Worm (Caenorhabditis elegans): Measurements from ENCODE around the gene C50F4.1.

C50F4.1 gene

ce11 chrV:9503152-9503817 lies 23.3 kb upstream of the C50F4.1 start (continued):
- no peak for TF ChIP-seq skn-1 (tag; optimal IDR thresholded peaks at IDR 0.05)
- TF ChIP-seq fos-1 (tag; optimal IDR thresholded peaks at IDR 0.05), result no peak
- peak; percentile 33 for TF ChIP-seq elt-1 (tag; optimal IDR thresholded peaks at IDR 0.05)
- TF ChIP-seq elt-2 (tag; optimal IDR thresholded peaks at IDR 0.05), result peak; percentile 52
- TF ChIP-seq hmg-11 (tag; optimal IDR thresholded peaks at IDR 0.05), result peak; percentile 90
- TF ChIP-seq elt-3 (tag; optimal IDR thresholded peaks at IDR 0.05), result no peak
- TF ChIP-seq fkh-10 (GFP tag; optimal IDR thresholded peaks at IDR 0.05), result no peak
- no peak for TF ChIP-seq sea-2 (GFP tag; optimal IDR thresholded peaks at IDR 0.05)
- no peak for TF ChIP-seq fkh-2 (tag; optimal IDR thresholded peaks at IDR 0.05)
- peak; percentile 38 for TF ChIP-seq lin-15B (tag; optimal IDR thresholded peaks at IDR 0.05)
- peak; percentile 42 for TF ChIP-seq lsy-12 (tag; optimal IDR thresholded peaks at IDR 0.05)
- TF ChIP-seq eor-1 (tag; optimal IDR thresholded peaks at IDR 0.05), result no peak
- no peak for TF ChIP-seq ceh-28 (tag; optimal IDR thresholded peaks at IDR 0.05)
- TF ChIP-seq daf-12 (tag; optimal IDR thresholded peaks at IDR 0.05), result no peak
- peak; percentile 48 for TF ChIP-seq tbx-2 (tag; optimal IDR thresholded peaks at IDR 0.05)

- TF ChIP-seq nhr-25 (tag; optimal IDR thresholded peaks at IDR 0.05) (peak; percentile 49), ceh-82 (tag; optimal IDR thresholded peaks at IDR 0.05) (no peak), elt-2 (tag; optimal IDR thresholded peaks at IDR 0.05) (no peak), nhr-67 (tag; optimal IDR thresholded peaks at IDR 0.05) (no peak), ceh-16 (tag; optimal IDR thresholded peaks at IDR 0.05) (no peak), nhr-237 (tag; optimal IDR thresholded peaks at IDR 0.05) (no peak), nhr-43 (tag; optimal IDR thresholded peaks at IDR 0.05; ENCODE audit: poor library complexity, severe bottlenecking) (no peak), lin-15B (tag; optimal IDR thresholded peaks at IDR 0.05) (no peak), egl-5 (tag; optimal IDR thresholded peaks at IDR 0.05) (no peak), fos-1 (tag; optimal IDR thresholded peaks at IDR 0.05) (no peak), ceh-28 (tag; optimal IDR thresholded peaks at IDR 0.05) (no peak), nhr-12 (tag; optimal IDR thresholded peaks at IDR 0.05) (no peak), nhr-23 (tag; optimal IDR thresholded peaks at IDR 0.05) (peak; percentile 41)
Observed at ce11 chrV:9504474-9504960, 22.1 kb upstream of the C50F4.1 start, which contains the start of gene haao-1. Gene haao-1 (plus strand): TSS chrV:9504910.

- peak; percentile 82 for TF ChIP-seq elt-2 (tag; optimal IDR thresholded peaks at IDR 0.05)
- TF ChIP-seq egl-5 (tag; optimal IDR thresholded peaks at IDR 0.05), result no peak
- TF ChIP-seq pqm-1 (tag; optimal IDR thresholded peaks at IDR 0.05), result peak; percentile 80
Observed at ce11 chrV:9506931-9507330, 19.7 kb upstream of the C50F4.1 start.

- TF ChIP-seq ceh-28 (tag; optimal IDR thresholded peaks at IDR 0.05) (no peak), tbx-2 (tag; optimal IDR thresholded peaks at IDR 0.05) (no peak), mml-1 (tag; optimal IDR thresholded peaks at IDR 0.05) (no peak), nhr-76 (tag; optimal IDR thresholded peaks at IDR 0.05) (no peak), unc-62 (GFP tag; optimal IDR thresholded peaks at IDR 0.05) (no peak), nhr-25 (tag; optimal IDR thresholded peaks at IDR 0.05) (no peak), ceh-9 (tag; optimal IDR thresholded peaks at IDR 0.05) (no peak), elt-2 (tag; optimal IDR thresholded peaks at IDR 0.05) (peak; percentile 67), pha-4 (tag; optimal IDR thresholded peaks at IDR 0.05) (peak; percentile 1), nhr-43 (tag; optimal IDR thresholded peaks at IDR 0.05; ENCODE audit: poor library complexity, severe bottlenecking) (no peak), lin-15B (tag; optimal IDR thresholded peaks at IDR 0.05) (no peak), ceh-16 (tag; optimal IDR thresholded peaks at IDR 0.05) (no peak), hmg-11 (tag; optimal IDR thresholded peaks at IDR 0.05) (no peak), lsy-12 (tag; optimal IDR thresholded peaks at IDR 0.05) (no peak), aly-2 (tag; optimal IDR thresholded peaks at IDR 0.05) (no peak), nfya-1 (tag; optimal IDR thresholded peaks at IDR 0.05; ENCODE audit: insufficient read depth) (no peak)
Observed at ce11 chrV:9507742-9508141, 18.9 kb upstream of the C50F4.1 start, which contains the start of gene acs-14. Gene acs-14 (plus strand): TSS chrV:9508132.

- TF ChIP-seq nhr-12 (tag; optimal IDR thresholded peaks at IDR 0.05) (no peak), ZK546.5 (tag; optimal IDR thresholded peaks at IDR 0.05) (no peak), jun-1 (tag; optimal IDR thresholded peaks at IDR 0.05) (no peak), ceh-82 (tag; optimal IDR thresholded peaks at IDR 0.05) (no peak), eor-1 (tag; optimal IDR thresholded peaks at IDR 0.05) (no peak), ztf-11 (tag; optimal IDR thresholded peaks at IDR 0.05) (no peak), fkh-10 (GFP tag; optimal IDR thresholded peaks at IDR 0.05) (no peak), elt-3 (tag; optimal IDR thresholded peaks at IDR 0.05) (no peak), elt-2 (tag; optimal IDR thresholded peaks at IDR 0.05) (no peak), nhr-77 (tag; optimal IDR thresholded peaks at IDR 0.05) (no peak), unc-39 (tag; optimal IDR thresholded peaks at IDR 0.05) (no peak), lin-15B (tag; optimal IDR thresholded peaks at IDR 0.05) (no peak), sea-2 (GFP tag; optimal IDR thresholded peaks at IDR 0.05) (no peak), ceh-16 (tag; optimal IDR thresholded peaks at IDR 0.05) (no peak), ceh-9 (tag; optimal IDR thresholded peaks at IDR 0.05) (no peak)
Observed at ce11 chrV:9509597-9509996, 17.0 kb upstream of the C50F4.1 start.
